Fruit fly (Drosophila melanogaster) whole organism, embryonic: Measurements from ENCODE around the gene Rrp47.

Experiments
- Atf-2 ChIP-seq: fragments of 200-800 bp; sonication (Bioruptor generic); optimal IDR thresholded peaks from 2 replicates; lab custom pipeline; 2016; ENCODE audit warnings: missing biosample characterization, missing genetic modification characterization
- Blimp-1 ChIP-seq: fragments of 200-800 bp; sonication (Bioruptor generic); optimal IDR thresholded peaks from 3 replicates; lab custom pipeline; 2018; ENCODE audit warnings: missing biosample characterization, missing genetic modification characterization, mild to moderate bottlenecking, moderate library complexity, missing genetic modification reagents
- CG10565 ChIP-seq: fragments of 200-800 bp; sonication (Bioruptor generic); optimal IDR thresholded peaks from 3 replicates; lab custom pipeline; 2016; ENCODE audit warnings: missing biosample characterization, mild to moderate bottlenecking, missing genetic modification characterization
- CG10979 ChIP-seq: fragments of 200-800 bp; sonication (Bioruptor generic); optimal IDR thresholded peaks from 2 replicates; lab custom pipeline; 2018; ENCODE audit warnings: missing biosample characterization, mild to moderate bottlenecking, missing genetic modification characterization, moderate library complexity
- CG11695 ChIP-seq: fragments of 200-800 bp; sonication (Bioruptor generic); IDR thresholded peaks from 3 replicates; pipeline ENCODE4 v1.3.6; 2022; ENCODE audit warnings: missing biosample characterization, missing genetic modification characterization
- CG13624 ChIP-seq: fragments of 200-800 bp; sonication (Bioruptor generic); optimal IDR thresholded peaks from 2 replicates; lab custom pipeline; 2016; ENCODE audit warnings: missing biosample characterization, missing genetic modification characterization
- CG13775 ChIP-seq: fragments of 200-800 bp; sonication (Bioruptor generic); optimal IDR thresholded peaks from 3 replicates; lab custom pipeline; 2017; ENCODE audit warnings: missing biosample characterization, mild to moderate bottlenecking, missing genetic modification characterization
- CG16779 ChIP-seq: fragments of 200-800 bp; sonication (Bioruptor generic); IDR thresholded peaks from 2 replicates; pipeline ENCODE4 v1.3.6; 2022; ENCODE audit warnings: missing biosample characterization, missing genetic modification characterization
- CG17385 ChIP-seq: fragments of 200-800 bp; sonication (Bioruptor generic); optimal IDR thresholded peaks from 3 replicates; lab custom pipeline; 2018; ENCODE audit warnings: missing biosample characterization, mild to moderate bottlenecking, missing genetic modification characterization
- CG17912 ChIP-seq: fragments of 200-800 bp; sonication (Bioruptor generic); optimal IDR thresholded peaks from 2 replicates; lab custom pipeline; 2018; ENCODE audit warnings: missing biosample characterization, mild to moderate bottlenecking, missing genetic modification characterization
- CG31388 ChIP-seq: fragments of 200-800 bp; sonication (Bioruptor generic); optimal IDR thresholded peaks from 2 replicates; lab custom pipeline; 2016; ENCODE audit warnings: missing biosample characterization, missing genetic modification characterization
- CG3407 ChIP-seq: fragments of 200-800 bp; sonication (Bioruptor generic); optimal IDR thresholded peaks from 2 replicates; lab custom pipeline; 2018; ENCODE audit warnings: missing biosample characterization, mild to moderate bottlenecking, missing genetic modification characterization
- CG5953 ChIP-seq: fragments of 200-800 bp; sonication (Bioruptor generic); IDR thresholded peaks from 2 replicates; pipeline ENCODE4 v1.3.6; 2022; ENCODE audit warnings: missing biosample characterization, missing genetic modification characterization
- CG6272 ChIP-seq: fragments of 200-800 bp; sonication (Bioruptor generic); IDR thresholded peaks from 2 replicates; pipeline ENCODE4 v1.3.6; 2022; ENCODE audit warnings: missing biosample characterization, missing genetic modification characterization
- CG8281 ChIP-seq: fragments of 200-800 bp; sonication (Bioruptor generic); optimal IDR thresholded peaks from 2 replicates; lab custom pipeline; 2018; ENCODE audit warnings: missing biosample characterization, mild to moderate bottlenecking, missing genetic modification characterization, moderate library complexity
- CrebB ChIP-seq: fragments of 200-800 bp; sonication (Bioruptor generic); optimal IDR thresholded peaks from 3 replicates; lab custom pipeline; 2018; ENCODE audit warnings: missing biosample characterization, mild to moderate bottlenecking, missing genetic modification characterization
- Deaf1 ChIP-seq: fragments of 200-800 bp; optimal IDR thresholded peaks from 3 replicates; lab custom pipeline; 2019; ENCODE audit warnings: missing biosample characterization, mild to moderate bottlenecking, missing genetic modification characterization, moderate library complexity
- Elba2 ChIP-seq: fragments of 200-800 bp; sonication (Bioruptor generic); optimal IDR thresholded peaks from 3 replicates; lab custom pipeline; 2016; ENCODE audit warnings: missing biosample characterization, missing genetic modification characterization
- Lpt ChIP-seq: fragments of >200 bp; optimal IDR thresholded peaks from 2 replicates; lab custom pipeline; 2018; ENCODE audit warnings: missing biosample characterization, missing genetic modification characterization
- Mrtf ChIP-seq: fragments of 200-800 bp; sonication (Bioruptor generic); IDR thresholded peaks from 3 replicates; pipeline ENCODE4 v1.3.6; 2022; ENCODE audit warnings: missing biosample characterization, missing genetic modification characterization
- Myb ChIP-seq: fragments of 200-800 bp; sonication (Bioruptor generic); optimal IDR thresholded peaks from 2 replicates; lab custom pipeline; 2016; ENCODE audit warnings: missing biosample characterization, missing genetic modification characterization
- Neu2 ChIP-seq: fragments of 200-800 bp; sonication (Bioruptor generic); optimal IDR thresholded peaks from 3 replicates; lab custom pipeline; 2016; ENCODE audit warnings: missing biosample characterization, missing genetic modification characterization, borderline replicate concordance
- Nf-YC ChIP-seq: fragments of 200-800 bp; optimal IDR thresholded peaks from 3 replicates; lab custom pipeline; 2019; ENCODE audit warnings: missing biosample characterization, mild to moderate bottlenecking, missing genetic modification characterization, moderate library complexity
- PHDP ChIP-seq: fragments of 200-800 bp; sonication (Bioruptor generic); optimal IDR thresholded peaks from 3 replicates; lab custom pipeline; 2018; ENCODE audit warnings: missing biosample characterization, mild to moderate bottlenecking, missing genetic modification characterization, moderate library complexity
- Pdp1 ChIP-seq, 2 experiments: fragments of 200-800 bp; sonication (Bioruptor generic); optimal IDR thresholded peaks; 3 replicates each; lab custom pipeline; 2016; ENCODE audit warnings: missing biosample characterization in 2 of 2, missing genetic modification characterization in 2 of 2, mild to moderate bottlenecking in 1 of 2, moderate library complexity in 1 of 2
- ato ChIP-seq: fragments of 200-800 bp; sonication (Bioruptor generic); IDR thresholded peaks from 2 replicates; pipeline ENCODE4 v1.3.6; 2022; ENCODE audit warnings: missing biosample characterization, missing genetic modification characterization; ENCODE audit not compliant: partially characterized antibody
- dmrt99B ChIP-seq: fragments of 200-800 bp; sonication (Bioruptor generic); optimal IDR thresholded peaks from 2 replicates; lab custom pipeline; 2018; ENCODE audit warnings: missing biosample characterization, mild to moderate bottlenecking, missing genetic modification characterization, moderate library complexity
- ftz-f1 ChIP-seq: fragments of 200-800 bp; sonication (Bioruptor generic); optimal IDR thresholded peaks from 2 replicates; lab custom pipeline; 2016; ENCODE audit warnings: missing biosample characterization, missing genetic modification characterization
- gt ChIP-seq: fragments of 200-800 bp; sonication (Bioruptor generic); IDR thresholded peaks from 2 replicates; pipeline ENCODE4 v1.3.6; 2022; ENCODE audit warnings: missing biosample characterization, missing genetic modification characterization
- jumu ChIP-seq: fragments of 200-800 bp; sonication (Bioruptor generic); optimal IDR thresholded peaks from 3 replicates; lab custom pipeline; 2016; ENCODE audit warnings: missing biosample characterization, missing genetic modification characterization
- lab ChIP-seq: fragments of 200-800 bp; sonication (Bioruptor generic); optimal IDR thresholded peaks from 3 replicates; lab custom pipeline; 2017; ENCODE audit warnings: missing biosample characterization, missing genetic modification characterization, mild to moderate bottlenecking, moderate library complexity, missing genetic modification reagents
- p53 ChIP-seq: fragments of 200-800 bp; sonication (Bioruptor generic); optimal IDR thresholded peaks from 2 replicates; lab custom pipeline; 2016; ENCODE audit warnings: missing biosample characterization, missing genetic modification characterization
- sc ChIP-seq, 3 experiments: fragments of >200 bp in 2 of 3; fragments of 200-800 bp in 1 of 3; sonication (Bioruptor generic) in 1 of 3; optimal IDR thresholded peaks; 2 replicates in 2 of 3; 3 replicates in 1 of 3; lab custom pipeline; 2017; ENCODE audit warnings: mild to moderate bottlenecking in 1 of 3, missing biosample characterization in 1 of 3, missing genetic modification characterization in 1 of 3, missing genetic modification reagents in 1 of 3
- so ChIP-seq: fragments of 200-800 bp; sonication (Bioruptor generic); IDR thresholded peaks from 3 replicates; pipeline ENCODE4 v1.3.6; 2022; ENCODE audit warnings: missing biosample characterization, missing genetic modification characterization
- sr ChIP-seq: fragments of 200-800 bp; sonication (Bioruptor generic); IDR thresholded peaks from 3 replicates; pipeline ENCODE4 v1.3.6; 2022; ENCODE audit warnings: missing biosample characterization, missing genetic modification characterization
- tgo ChIP-seq: fragments of 200-800 bp; sonication (Bioruptor generic); IDR thresholded peaks from 3 replicates; pipeline ENCODE4 v1.3.6; 2022; ENCODE audit warnings: missing biosample characterization, missing genetic modification characterization
- trh ChIP-seq: fragments of 200-800 bp; sonication (Bioruptor generic); optimal IDR thresholded peaks from 2 replicates; lab custom pipeline; 2016; ENCODE audit warnings: missing biosample characterization, missing genetic modification characterization
- wdn ChIP-seq: fragments of 200-800 bp; sonication (Bioruptor generic); IDR thresholded peaks from 2 replicates; pipeline ENCODE4 v1.3.6; 2022; ENCODE audit warnings: missing biosample characterization, missing genetic modification characterization

Gene Rrp47

DNA sequence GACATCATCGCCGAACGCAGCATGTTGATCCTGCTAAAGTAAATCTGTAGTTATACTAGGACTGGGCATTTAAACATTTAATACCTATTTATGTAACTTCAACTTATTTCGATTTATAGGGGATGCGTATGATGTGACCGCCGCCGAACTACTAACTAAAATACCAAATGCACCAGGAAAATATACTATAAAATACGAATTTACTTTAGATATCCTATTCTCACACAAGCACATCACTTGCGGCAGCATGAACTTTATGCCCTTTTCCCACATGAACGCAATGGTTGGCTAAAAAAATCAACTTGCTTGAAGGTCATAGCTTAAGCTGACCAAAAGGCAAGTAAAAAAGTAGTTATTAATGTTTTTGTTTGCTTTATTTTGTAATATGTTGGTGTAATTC is 42.0 kb downstream of the Rrp47 start, which contains the start of gene ND-20 (continued):
- TF ChIP-seq PHDP (peak; percentile 3), CrebB (tag; lab: Kevin White, UChicago) (no peak), Neu2 (GFP tag; lab: Kevin White, UChicago) (peak; percentile 66), ftz-f1 (GFP tag; lab: Kevin White, UChicago) (peak; percentile 90), CG13624 (no peak), Blimp-1 (no peak), CG16779 (no peak), CG31388 (GFP tag; lab: Kevin White, UChicago) (no peak), CG10565 (no peak), CG5953 (no peak), p53 (GFP tag; lab: Kevin White, UChicago) (no peak), lab (GFP tag; lab: Kevin White, UChicago) (no peak), dmrt99B (tag; lab: Kevin White, UChicago) (no peak), CG11695 (GFP tag; lab: Robert Waterston, UW) (no peak), sr (GFP tag; lab: Robert Waterston, UW) (no peak), Deaf1 (peak; percentile 4), CG17385 (GFP tag; lab: Kevin White, UChicago) (no peak), Myb (GFP tag; lab: Kevin White, UChicago) (peak; percentile 11), jumu (GFP tag; lab: Kevin White, UChicago) (no peak), gt (GFP tag; lab: Robert Waterston, UW) (no peak), tgo (GFP tag; lab: Robert Waterston, UW) (no peak), CG8281 (tag; lab: Kevin White, UChicago) (no peak), CG3407 (GFP tag; lab: Kevin White, UChicago) (no peak), Nf-YC (tag; lab: Kevin White, UChicago) (no peak), so (GFP tag; lab: Robert Waterston, UW) (no peak), Mrtf (GFP tag; lab: Robert Waterston, UW) (no peak), CG6272 (GFP tag; lab: Robert Waterston, UW) (no peak), ato (GFP tag; lab: Robert Waterston, UW) (no peak), CG10979 (tag; lab: Kevin White, UChicago) (peak; percentile 22), sc (optimal IDR thresholded peaks at IDR 0.05; lab: Kevin White, UChicago) (no peak), sc (GFP tag; optimal IDR thresholded peaks at IDR 0.05; lab: Kevin White, UChicago) (no peak), CG17912 (GFP tag; lab: Kevin White, UChicago) (no peak), Atf-2 (GFP tag; lab: Kevin White, UChicago) (no peak), Lpt (GFP tag; lab: Kevin White, UChicago) (no peak), wdn (GFP tag; lab: Robert Waterston, UW) (peak; percentile 26; the same call in 1 of the 2 replicates), trh (GFP tag; lab: Kevin White, UChicago) (no peak), CG13775 (GFP tag; lab: Kevin White, UChicago) (no peak)

- TF ChIP-seq Pdp1 (GFP tag; optimal IDR thresholded peaks at IDR 0.05; lab: Kevin White, UChicago) (no peak), Elba2 (peak; percentile 37)
Measured at dm6 chrX:15989631-15990030, 44.9 kb downstream of the Rrp47 start.
